Fruit fly (Drosophila melanogaster): ENCODE results near the gene CG14650.

dm6 chr3R:4433441-4434077 lies 3.6 kb upstream of the CG14650 start, which contains the start of the genes eIF3a and CG1074:
- TF ChIP-seq CG9139 (GFP tag; optimal IDR thresholded peaks at IDR 0.05) (no peak), CG6276 (GFP tag; optimal IDR thresholded peaks at IDR 0.05) (no peak), CG31627 (GFP tag; optimal IDR thresholded peaks at IDR 0.05) (peak; percentile 64), CG4318 (GFP tag; optimal IDR thresholded peaks at IDR 0.05) (no peak), CG1621 (tag; optimal IDR thresholded peaks at IDR 0.05) (peak; percentile 52), CG8319 (GFP tag; optimal IDR thresholded peaks at IDR 0.05) (no peak), CG16779 (tag; optimal IDR thresholded peaks at IDR 0.05) (no peak), svp (GFP tag) (no peak), Hr4 (GFP tag; optimal IDR thresholded peaks at IDR 0.05) (no peak), topi (GFP tag; optimal IDR thresholded peaks at IDR 0.05) (no peak), Met (GFP tag; optimal IDR thresholded peaks at IDR 0.05) (no peak), fd59A (GFP tag; optimal IDR thresholded peaks at IDR 0.05) (peak; percentile 7)
